Worm (Caenorhabditis elegans): ENCODE results near the gene gadr-4.
A peak's percentile ranks its signal among the peaks of the same experiment; 100 is the strongest.

gadr-4 gene

DNA sequence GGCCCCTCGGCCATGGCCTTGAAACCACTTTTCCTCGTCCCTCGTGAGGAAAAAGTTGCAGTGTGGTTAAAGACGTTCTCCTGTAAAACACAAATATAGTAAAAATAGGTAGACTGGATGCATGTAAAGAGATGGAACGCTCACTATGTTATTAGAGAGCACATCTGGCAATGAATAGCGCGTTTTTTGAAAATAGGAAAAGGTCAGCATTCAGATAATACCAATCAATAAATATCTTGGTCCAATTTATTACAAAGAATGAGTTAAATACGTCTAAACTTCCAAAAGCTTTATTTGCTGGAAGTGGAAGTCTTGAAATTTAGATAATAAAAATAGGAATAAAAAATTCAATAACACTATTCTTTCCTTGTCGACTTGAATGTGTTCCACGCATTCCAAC, at the start of gene gadr-4:
Gene gadr-4, minus strand, starts transcription at position 101 of the 400 bp plus-strand sequence.
- TF ChIP-seq lag-1 (GFP tag; IDR thresholded peaks at IDR 0.05) (no peak), aptf-3 (GFP tag; IDR thresholded peaks at IDR 0.05) (no peak), ztf-18 (tag; optimal IDR thresholded peaks at IDR 0.05) (no peak), B0336.3 (GFP tag; IDR thresholded peaks at IDR 0.05) (no peak)

DNA sequence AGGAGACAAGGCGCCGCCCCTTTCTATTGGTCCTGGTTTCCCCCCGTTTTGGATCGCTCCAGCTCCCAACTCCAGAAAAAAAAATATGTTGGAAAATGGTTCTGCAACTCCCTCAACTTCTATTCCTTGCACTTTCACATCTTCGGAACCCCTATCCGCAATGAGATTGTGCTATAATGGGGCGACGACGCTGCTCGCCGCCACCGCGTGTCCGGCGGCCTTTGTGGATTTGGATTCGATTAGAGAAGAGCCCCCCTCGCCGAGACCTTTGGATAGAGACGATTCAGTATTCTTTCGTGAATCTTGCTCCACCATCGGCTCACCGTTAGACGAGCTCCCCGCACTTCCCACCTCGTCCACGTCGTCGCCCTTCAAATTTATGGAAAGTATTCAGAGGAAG, 44.8 kb upstream of the gadr-4 start:
- TF ChIP-seq C17E4.6 (GFP tag; IDR thresholded peaks at IDR 0.05) (no peak), zfh-2 (GFP tag; conservative IDR thresholded peaks at IDR 0.05) (peak; percentile 80), nfya-2 (GFP tag; IDR thresholded peaks at IDR 0.05) (no peak), Y95B8A.8 (GFP tag; IDR thresholded peaks at IDR 0.05) (no peak), ceh-79 (tag; optimal IDR thresholded peaks at IDR 0.05) (no peak), aptf-3 (GFP tag; IDR thresholded peaks at IDR 0.05) (peak; percentile 14; the same call in 1 of the 2 replicates), attf-6 (GFP tag; IDR thresholded peaks at IDR 0.05) (no peak), nhr-27 (tag; optimal IDR thresholded peaks at IDR 0.05) (no peak)

ce11 chrII:4102723-4103122, 40.3 kb upstream of the gadr-4 start:
- no peak for TF ChIP-seq ZK185.1 (tag; optimal IDR thresholded peaks at IDR 0.05; ENCODE audit: poor library complexity, severe bottlenecking)
- TF ChIP-seq lin-26 (GFP tag; IDR thresholded peaks at IDR 0.05) = no peak
- no peak for TF ChIP-seq ama-1 (optimal IDR thresholded peaks at IDR 0.05)
- TF ChIP-seq ama-1 (GFP tag; optimal IDR thresholded peaks at IDR 0.05) = no peak
- TF ChIP-seq Y53F4B.3 (GFP tag; IDR thresholded peaks at IDR 0.05) = no peak
- no peak for TF ChIP-seq ztf-18 (tag; optimal IDR thresholded peaks at IDR 0.05)
- no peak for TF ChIP-seq sptf-2 (GFP tag; optimal IDR thresholded peaks at IDR 0.05)
- TF ChIP-seq attf-5 (GFP tag; optimal IDR thresholded peaks at IDR 0.05) = no peak

DNA sequence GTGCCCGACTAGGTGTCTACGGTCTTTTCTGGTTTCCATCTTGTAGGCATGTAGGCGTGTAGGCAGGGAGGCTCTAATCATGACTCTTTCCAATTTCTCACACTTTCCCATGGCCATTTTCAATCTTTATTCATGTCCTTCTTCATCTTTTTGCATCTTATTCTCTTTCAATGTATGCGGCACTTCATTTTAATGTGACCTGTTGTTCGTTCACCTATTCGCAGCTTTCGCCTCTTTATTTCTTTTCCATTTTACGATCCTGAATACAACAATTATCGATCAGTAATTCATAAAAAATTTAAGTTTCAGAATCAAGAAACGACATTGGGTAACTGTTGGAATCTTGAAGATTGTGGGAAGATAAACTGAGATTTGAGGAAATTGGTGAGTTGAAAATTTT, 38.1 kb upstream of the gadr-4 start, which contains the start of gene rhgf-2:
Gene rhgf-2, plus strand, starts transcription at position 301 of the 400 bp plus-strand sequence.
- TF ChIP-seq bed-2 (GFP tag; IDR thresholded peaks at IDR 0.05) (no peak), hmg-20 (GFP tag; IDR thresholded peaks at IDR 0.05) (no peak), rpc-1 (optimal IDR thresholded peaks at IDR 0.05) (no peak), rpc-1 (tag; optimal IDR thresholded peaks at IDR 0.05) (no peak), hrde-1 (tag; optimal IDR thresholded peaks at IDR 0.05; ENCODE audit: borderline replicate concordance) (no peak), ztf-28 (GFP tag; IDR thresholded peaks at IDR 0.05) (no peak), ceh-79 (tag; optimal IDR thresholded peaks at IDR 0.05) (no peak), egl-44 (GFP tag; IDR thresholded peaks at IDR 0.05) (no peak), tbx-9 (tag; optimal IDR thresholded peaks at IDR 0.05; ENCODE audit: borderline replicate concordance) (no peak), F52B5.7 (tag; optimal IDR thresholded peaks at IDR 0.05) (no peak), somi-1 (GFP tag; optimal IDR thresholded peaks at IDR 0.05) (no peak), nhr-27 (tag; optimal IDR thresholded peaks at IDR 0.05) (no peak), rec-8 (tag; optimal IDR thresholded peaks at IDR 0.05) (no peak)

DNA sequence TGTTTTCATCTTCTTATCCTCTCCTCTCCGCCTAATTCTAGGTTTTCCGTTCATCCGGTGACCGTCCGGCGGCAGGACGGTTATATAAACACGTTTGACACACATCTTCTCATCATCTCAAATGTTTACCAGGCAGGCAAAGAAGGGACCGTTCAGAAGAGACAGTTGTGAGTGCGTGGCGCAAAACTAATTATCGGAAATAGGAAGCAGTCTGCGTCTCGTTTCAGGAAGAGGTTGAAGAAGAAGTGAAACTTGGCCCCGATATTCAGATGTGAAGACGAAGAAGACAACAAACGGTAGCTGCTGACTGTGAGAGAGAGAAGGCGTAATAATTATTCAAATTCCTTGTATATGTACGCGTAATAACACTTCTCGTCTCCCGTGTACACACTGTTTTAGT, 36.4 kb upstream of the gadr-4 start:
- TF ChIP-seq lin-35 (GFP tag; optimal IDR thresholded peaks at IDR 0.05) = no peak
- TF ChIP-seq F22D6.2 (tag; optimal IDR thresholded peaks at IDR 0.05) = no peak
- TF ChIP-seq akir-1 (GFP tag; optimal IDR thresholded peaks at IDR 0.05) = no peak
- no peak for TF ChIP-seq aptf-2 (GFP tag; conservative IDR thresholded peaks at IDR 0.05)
- no peak for TF ChIP-seq hrde-1 (tag; optimal IDR thresholded peaks at IDR 0.05; ENCODE audit: borderline replicate concordance)
- no peak for TF ChIP-seq Y56A3A.18 (GFP tag; IDR thresholded peaks at IDR 0.05)
- TF ChIP-seq chd-7 (tag; optimal IDR thresholded peaks at IDR 0.05) = no peak
- no peak for TF ChIP-seq him-1 (tag; optimal IDR thresholded peaks at IDR 0.05)
- TF ChIP-seq ceh-79 (tag; optimal IDR thresholded peaks at IDR 0.05) = no peak
- TF ChIP-seq ztf-25 (GFP tag; IDR thresholded peaks at IDR 0.05) = no peak
- no peak for TF ChIP-seq F33H1.4 (GFP tag; IDR thresholded peaks at IDR 0.05)
- TF ChIP-seq nhr-179 (tag; optimal IDR thresholded peaks at IDR 0.05) = no peak
- no peak for TF ChIP-seq snpc-3.4 (tag; optimal IDR thresholded peaks at IDR 0.05)
- no peak for TF ChIP-seq K11D2.4 (GFP tag; IDR thresholded peaks at IDR 0.05)
- TF ChIP-seq lsl-1 (GFP tag; optimal IDR thresholded peaks at IDR 0.05) = no peak
- TF ChIP-seq ccch-3 (GFP tag; optimal IDR thresholded peaks at IDR 0.05) = no peak

All from whole organism, young adult.